Worm (Caenorhabditis elegans) whole organism, mixed stage, embryonic: Measurements from ENCODE around the gene npp-18.

Experiments used
- M03D4.4 ChIP-seq: sonication (generic microtip); optimal IDR thresholded peaks from 2 replicates; lab custom pipeline; 2017; ENCODE audit warnings: mild to moderate bottlenecking, missing genetic modification characterization, missing compliant biosample characterization
- bed-3 ChIP-seq: fragments of 200-800 bp; sonication (Bioruptor generic); optimal IDR thresholded peaks from 3 replicates; lab custom pipeline; 2018; ENCODE audit warnings: mild to moderate bottlenecking, missing genetic modification characterization, moderate library complexity, missing compliant biosample characterization
- blmp-1 ChIP-seq: fragments of 150-350 bp; optimal IDR thresholded peaks from 2 replicates; lab custom pipeline; 2014; ENCODE audit warnings: missing biosample characterization, missing genetic modification characterization
- ceh-39 ChIP-seq: fragments of 150-350 bp; optimal IDR thresholded peaks from 2 replicates; lab custom pipeline; 2014; ENCODE audit warnings: missing biosample characterization, missing genetic modification characterization
- ceh-43 ChIP-seq: fragments of 200-800 bp; sonication (Bioruptor generic); optimal IDR thresholded peaks from 2 replicates; lab custom pipeline; 2018; ENCODE audit warnings: mild to moderate bottlenecking, missing genetic modification characterization, moderate library complexity, missing compliant biosample characterization
- ceh-83 ChIP-seq: fragments of 200-800 bp; sonication (Bioruptor generic); optimal IDR thresholded peaks from 2 replicates; lab custom pipeline; 2018; ENCODE audit warnings: mild to moderate bottlenecking, missing genetic modification characterization, missing compliant biosample characterization
- ces-1 ChIP-seq: fragments of 150-350 bp; optimal IDR thresholded peaks from 2 replicates; lab custom pipeline; 2014; ENCODE audit warnings: missing biosample characterization, missing genetic modification reagents, missing genetic modification characterization
- cnd-1 ChIP-seq: fragments of 200-800 bp; sonication (Bioruptor generic); optimal IDR thresholded peaks from 2 replicates; lab custom pipeline; 2018; ENCODE audit warnings: mild to moderate bottlenecking, missing genetic modification characterization, missing compliant biosample characterization
- drap-1 ChIP-seq: fragments of 200-800 bp; sonication (Bioruptor generic); optimal IDR thresholded peaks from 3 replicates; lab custom pipeline; 2018; ENCODE audit warnings: mild to moderate bottlenecking, missing genetic modification characterization, missing compliant biosample characterization
- elt-1 ChIP-seq: sonication (generic microtip); optimal IDR thresholded peaks from 2 replicates; lab custom pipeline; 2017; ENCODE audit warnings: missing genetic modification characterization, mild to moderate bottlenecking, missing compliant biosample characterization, antibody characterized with exemption, moderate library complexity, borderline replicate concordance; ENCODE audit not compliant: insufficient read depth
- elt-3 ChIP-seq: fragments of 150-350 bp; optimal IDR thresholded peaks from 2 replicates; lab custom pipeline; 2014; ENCODE audit warnings: missing biosample characterization, missing genetic modification characterization
- flh-1 ChIP-seq: fragments of 200-800 bp; sonication (Bioruptor generic); optimal IDR thresholded peaks from 2 replicates; lab custom pipeline; 2018; ENCODE audit warnings: mild to moderate bottlenecking, missing genetic modification characterization, moderate library complexity, missing compliant biosample characterization
- ham-2 ChIP-seq: fragments of 200-800 bp; sonication (Bioruptor generic); optimal IDR thresholded peaks from 2 replicates; lab custom pipeline; 2018; ENCODE audit warnings: mild to moderate bottlenecking, missing genetic modification characterization, missing compliant biosample characterization
- hlh-1 ChIP-seq: fragments of 150-350 bp; optimal IDR thresholded peaks from 2 replicates; lab custom pipeline; 2014; ENCODE audit warnings: missing biosample characterization, missing genetic modification reagents, missing genetic modification characterization
- lin-13 ChIP-seq: fragments of 150-350 bp; optimal IDR thresholded peaks from 2 replicates; lab custom pipeline; 2014; ENCODE audit warnings: missing biosample characterization, missing genetic modification characterization
- lin-32 ChIP-seq: fragments of 200-800 bp; sonication (Bioruptor generic); optimal IDR thresholded peaks from 2 replicates; lab custom pipeline; 2018; ENCODE audit warnings: mild to moderate bottlenecking, missing genetic modification characterization, missing compliant biosample characterization
- lsy-2 ChIP-seq: fragments of 150-350 bp; optimal IDR thresholded peaks from 2 replicates; lab custom pipeline; 2014; ENCODE audit warnings: missing biosample characterization, missing genetic modification characterization
- mab-5 ChIP-seq: fragments of 150-350 bp; optimal IDR thresholded peaks from 2 replicates; lab custom pipeline; 2014; ENCODE audit warnings: missing biosample characterization, missing genetic modification characterization
- mep-1 ChIP-seq: fragments of 150-350 bp; optimal IDR thresholded peaks from 2 replicates; lab custom pipeline; 2017; ENCODE audit warnings: missing biosample characterization, missing genetic modification reagents, missing genetic modification characterization, inconsistent platforms
- mls-2 ChIP-seq: sonication (generic microtip); optimal IDR thresholded peaks from 2 replicates; lab custom pipeline; 2016; ENCODE audit warnings: mild to moderate bottlenecking, missing genetic modification characterization, moderate library complexity, missing compliant biosample characterization
- nhr-12 ChIP-seq: fragments of 150-350 bp; optimal IDR thresholded peaks from 2 replicates; lab custom pipeline; 2014; ENCODE audit warnings: missing biosample characterization, missing genetic modification characterization
- nhr-2 ChIP-seq: fragments of 150-350 bp; optimal IDR thresholded peaks from 2 replicates; lab custom pipeline; 2014; ENCODE audit warnings: missing biosample characterization, missing genetic modification characterization
- nhr-237 ChIP-seq: fragments of 150-350 bp; optimal IDR thresholded peaks from 2 replicates; lab custom pipeline; 2014; ENCODE audit warnings: missing biosample characterization, missing genetic modification characterization
- nhr-28 ChIP-seq: fragments of 150-350 bp; optimal IDR thresholded peaks from 2 replicates; lab custom pipeline; 2014; ENCODE audit warnings: missing biosample characterization, missing genetic modification characterization
- nhr-76 ChIP-seq: sonication (generic microtip); optimal IDR thresholded peaks from 2 replicates; lab custom pipeline; 2017; ENCODE audit warnings: missing biosample characterization, missing genetic modification characterization
- pha-4 ChIP-seq: fragments of 150-350 bp; optimal IDR thresholded peaks from 2 replicates; lab custom pipeline; 2018; ENCODE audit warnings: missing biosample characterization, missing genetic modification reagents, missing genetic modification characterization
- sem-2 ChIP-seq: fragments of 200-800 bp; sonication (Bioruptor generic); optimal IDR thresholded peaks from 2 replicates; lab custom pipeline; 2018; ENCODE audit warnings: mild to moderate bottlenecking, missing genetic modification characterization, missing compliant biosample characterization
- snpc-4 ChIP-seq: fragments of 150-350 bp; optimal IDR thresholded peaks from 2 replicates; lab custom pipeline; 2014; ENCODE audit warnings: missing biosample characterization, missing genetic modification characterization
- sptf-1 ChIP-seq: sonication (generic microtip); optimal IDR thresholded peaks from 2 replicates; lab custom pipeline; 2017; ENCODE audit warnings: mild to moderate bottlenecking, missing genetic modification characterization, moderate library complexity, missing compliant biosample characterization
- tbx-8 ChIP-seq: fragments of 200-800 bp; sonication (Bioruptor generic); optimal IDR thresholded peaks from 2 replicates; lab custom pipeline; 2018; ENCODE audit warnings: mild to moderate bottlenecking, missing genetic modification characterization, moderate library complexity, missing compliant biosample characterization
- unc-120 ChIP-seq: sonication (generic microtip); optimal IDR thresholded peaks from 2 replicates; lab custom pipeline; 2017; ENCODE audit warnings: missing genetic modification characterization, missing compliant biosample characterization; ENCODE audit not compliant: poor library complexity, severe bottlenecking
- unc-39 ChIP-seq: fragments of 150-350 bp; optimal IDR thresholded peaks from 2 replicates; lab custom pipeline; 2014; ENCODE audit warnings: missing biosample characterization, missing genetic modification characterization
- unc-62 ChIP-seq: fragments of 150-350 bp; optimal IDR thresholded peaks from 2 replicates; lab custom pipeline; 2014; ENCODE audit warnings: missing biosample characterization, missing genetic modification reagents, missing genetic modification characterization
- zip-8 ChIP-seq: fragments of 150-350 bp; optimal IDR thresholded peaks from 2 replicates; lab custom pipeline; 2014; ENCODE audit warnings: missing biosample characterization, missing genetic modification characterization
- ztf-11 ChIP-seq: fragments of 150-350 bp; optimal IDR thresholded peaks from 2 replicates; lab custom pipeline; 2014; ENCODE audit warnings: missing biosample characterization, missing genetic modification characterization

Gene npp-18

ce11 chrIII:13296289-13296874 is at the start of gene npp-18:
Gene npp-18, plus strand, starts transcription at chrIII:13296853.
- TF ChIP-seq lsy-2 (tag; lab: Kevin White, UChicago) (peak; percentile 49), mep-1 (peak; percentile 16), ces-1 (GFP tag; lab: Kevin White, UChicago) (peak; percentile 60), lin-13 (tag; lab: Kevin White, UChicago) (peak; percentile 16), pha-4 (tag; lab: Kevin White, UChicago) (peak; percentile 13)

- TF ChIP-seq M03D4.4 (tag; lab: Kevin White, UChicago): no peak
- peak; percentile 45 for TF ChIP-seq pha-4 (tag; lab: Kevin White, UChicago)
- no peak for TF ChIP-seq unc-120
- TF ChIP-seq, all 35 proteins: peak for 1
These were observed 42.4 kb upstream of the npp-18 start, which contains the start of gene F56A8.9 for ce11 chrIII:13254178-13254725. Gene F56A8.9, plus strand, starts transcription at chrIII:13254675.

ce11 chrIII:13256438-13256928 is 40.2 kb upstream of the npp-18 start, which contains the start of gene F56A8.3:
Gene F56A8.3, plus strand, starts transcription at chrIII:13256878.
- no peak for TF ChIP-seq zip-8 (tag; lab: Kevin White, UChicago)
- peak; percentile 3 for TF ChIP-seq mep-1
- TF ChIP-seq sptf-1: peak; percentile 7
- no peak for TF ChIP-seq nhr-28 (tag; lab: Kevin White, UChicago)
- TF ChIP-seq nhr-237 (tag; lab: Kevin White, UChicago): peak; percentile 13
- TF ChIP-seq tbx-8 (GFP tag; lab: Kevin White, UChicago): no peak
- TF ChIP-seq ceh-43: no peak
- peak; percentile 51 for TF ChIP-seq pha-4 (tag; lab: Kevin White, UChicago)
- TF ChIP-seq M03D4.4 (tag; lab: Kevin White, UChicago): no peak
- peak; percentile 35 for TF ChIP-seq hlh-1 (tag; lab: Kevin White, UChicago)
- peak; percentile 36 for TF ChIP-seq ces-1 (GFP tag; lab: Kevin White, UChicago)
- peak; percentile 35 for TF ChIP-seq mab-5 (tag; lab: Kevin White, UChicago)
- peak; percentile 14 for TF ChIP-seq lsy-2 (tag; lab: Kevin White, UChicago)

ce11 chrIII:13258163-13258562 is 38.5 kb upstream of the npp-18 start:
- TF ChIP-seq ces-1 (GFP tag; lab: Kevin White, UChicago): peak; percentile 86
- no peak for TF ChIP-seq elt-1 (tag; lab: Kevin White, UChicago)
- no peak for TF ChIP-seq snpc-4 (tag; lab: Kevin White, UChicago)
- TF ChIP-seq sem-2 (GFP tag; lab: Kevin White, UChicago): no peak
- no peak for TF ChIP-seq ceh-83
- no peak for TF ChIP-seq ham-2
- no peak for TF ChIP-seq tbx-8 (GFP tag; lab: Kevin White, UChicago)
- no peak for TF ChIP-seq nhr-237 (tag; lab: Kevin White, UChicago)
- no peak for TF ChIP-seq nhr-76 (tag; lab: Kevin White, UChicago)
- peak; percentile 7 for TF ChIP-seq mls-2 (tag; lab: Kevin White, UChicago)
- no peak for TF ChIP-seq nhr-2 (tag; lab: Kevin White, UChicago)
- no peak for TF ChIP-seq bed-3 (GFP tag; lab: Kevin White, UChicago)
- peak; percentile 15 for TF ChIP-seq lin-32
- no peak for TF ChIP-seq flh-1 (GFP tag; lab: Kevin White, UChicago)
- TF ChIP-seq unc-62: no peak
- TF ChIP-seq ztf-11 (tag; lab: Kevin White, UChicago): no peak
- TF ChIP-seq zip-8 (tag; lab: Kevin White, UChicago): no peak
- TF ChIP-seq cnd-1 (tag; lab: Kevin White, UChicago): peak; percentile 87
- TF ChIP-seq sptf-1: no peak
- no peak for TF ChIP-seq mep-1
- TF ChIP-seq elt-3 (tag; lab: Kevin White, UChicago): no peak
- TF ChIP-seq lsy-2 (tag; lab: Kevin White, UChicago): no peak
- TF ChIP-seq ceh-43: no peak
- peak; percentile 0 for TF ChIP-seq lin-13 (tag; lab: Kevin White, UChicago)
- no peak for TF ChIP-seq nhr-28 (tag; lab: Kevin White, UChicago)
- no peak for TF ChIP-seq unc-120
- TF ChIP-seq nhr-12: no peak
- TF ChIP-seq unc-39: no peak
- no peak for TF ChIP-seq mab-5 (tag; lab: Kevin White, UChicago)
- TF ChIP-seq drap-1: no peak
- peak; percentile 14 for TF ChIP-seq hlh-1 (tag; lab: Kevin White, UChicago)
- TF ChIP-seq pha-4 (tag; lab: Kevin White, UChicago): no peak
- TF ChIP-seq blmp-1 (tag; lab: Kevin White, UChicago): no peak
- TF ChIP-seq ceh-39 (tag; lab: Kevin White, UChicago): peak; percentile 12
- no peak for TF ChIP-seq M03D4.4 (tag; lab: Kevin White, UChicago)
